Worm (Caenorhabditis elegans): ENCODE data around the gene C39F7.5.

DNA sequence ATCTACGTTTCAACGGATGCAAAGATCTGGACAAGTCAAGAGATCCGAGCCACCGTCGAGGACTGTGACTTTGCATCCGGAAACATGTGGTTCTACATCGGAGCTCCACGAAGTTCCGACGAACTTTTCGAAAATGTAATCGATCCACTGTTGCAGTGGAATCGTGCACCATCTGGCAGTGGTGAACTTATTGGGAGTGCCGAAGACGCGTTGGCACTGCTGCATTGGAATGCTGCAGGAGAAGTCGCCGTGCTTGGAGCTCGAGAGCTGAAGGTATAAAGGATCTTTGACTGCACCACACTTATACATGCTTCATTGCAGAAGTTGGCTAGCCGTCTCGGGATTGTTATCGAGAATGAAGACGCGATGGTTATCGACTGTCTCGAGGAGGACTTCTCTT, 2.5 kb upstream of the C39F7.5 start:
- TF ChIP-seq flh-1 (GFP tag; optimal IDR thresholded peaks at IDR 0.05): no peak
- no peak for TF ChIP-seq unc-62 (GFP tag; optimal IDR thresholded peaks at IDR 0.05)
- no peak for TF ChIP-seq cnd-1 (tag; optimal IDR thresholded peaks at IDR 0.05)

Data from whole organism, mixed stage, embryonic.